Worm (Caenorhabditis elegans) whole organism, midembryonic: ENCODE results near the gene F55H2.8.

ENCODE experiments used
- T22C8.4 ChIP-seq: fragments of 200-800 bp; sonication (Bioruptor generic); IDR thresholded peaks from 2 replicates; pipeline ENCODE4 v1.3.6; 2022; ENCODE audit warnings: missing genetic modification characterization, missing compliant biosample characterization
- cog-1 ChIP-seq: sonication (generic microtip); optimal IDR thresholded peaks from 2 replicates; lab custom pipeline; 2016; ENCODE audit warnings: missing genetic modification characterization, missing compliant biosample characterization
- flt-1 ChIP-seq: fragments of 200-800 bp; sonication (Bioruptor generic); IDR thresholded peaks from 2 replicates; pipeline ENCODE4 v1.3.6; 2022; ENCODE audit warnings: missing genetic modification characterization, missing compliant biosample characterization
- klf-2 ChIP-seq: fragments of 200-800 bp; sonication (Bioruptor generic); conservative IDR thresholded peaks from 2 replicates; pipeline ENCODE4 v1.3.6; 2022; ENCODE audit warnings: missing genetic modification reagents, missing genetic modification characterization, missing compliant biosample characterization
- med-1 ChIP-seq: sonication (generic microtip); optimal IDR thresholded peaks from 2 replicates; lab custom pipeline; 2017; ENCODE audit warnings: missing genetic modification characterization, mild to moderate bottlenecking, missing compliant biosample characterization, antibody characterized with exemption, missing genetic modification reagents; ENCODE audit not compliant: insufficient read depth
- ref-1 ChIP-seq: fragments of 200-800 bp; sonication (Bioruptor generic); conservative IDR thresholded peaks from 2 replicates; pipeline ENCODE4 v1.3.6; 2022; ENCODE audit warnings: missing genetic modification reagents, missing genetic modification characterization, missing compliant biosample characterization
- tab-1 ChIP-seq: fragments of 200-800 bp; sonication (Bioruptor generic); IDR thresholded peaks from 2 replicates; pipeline ENCODE4 v1.3.6; 2022; ENCODE audit warnings: missing genetic modification characterization, missing compliant biosample characterization
- ztf-23 ChIP-seq: fragments of 200-800 bp; sonication (Bioruptor generic); IDR thresholded peaks from 2 replicates; pipeline ENCODE4 v1.3.6; 2022; ENCODE audit warnings: missing genetic modification reagents, missing genetic modification characterization, missing compliant biosample characterization
- ztf-29 ChIP-seq: fragments of 200-800 bp; sonication (Bioruptor generic); IDR thresholded peaks from 2 replicates; pipeline ENCODE4 v1.3.6; 2022; ENCODE audit warnings: missing genetic modification reagents, missing genetic modification characterization, missing compliant biosample characterization

F55H2.8 gene

ce11 chrIII:9513569-9513968 is at the start of gene F55H2.8:
Gene F55H2.8 (plus strand): TSS chrIII:9513869.
- TF ChIP-seq ref-1 (GFP tag; lab: Robert Waterston, UW) (no peak), flt-1 (GFP tag; lab: Robert Waterston, UW) (no peak), tab-1 (GFP tag; lab: Robert Waterston, UW) (no peak), med-1 (GFP tag; lab: Kevin White, UChicago) (no peak), cog-1 (tag; lab: Kevin White, UChicago) (no peak), ztf-23 (no peak), ztf-29 (GFP tag; lab: Robert Waterston, UW) (no peak), klf-2 (GFP tag; lab: Robert Waterston, UW) (no peak), T22C8.4 (GFP tag; lab: Robert Waterston, UW) (no peak)

DNA sequence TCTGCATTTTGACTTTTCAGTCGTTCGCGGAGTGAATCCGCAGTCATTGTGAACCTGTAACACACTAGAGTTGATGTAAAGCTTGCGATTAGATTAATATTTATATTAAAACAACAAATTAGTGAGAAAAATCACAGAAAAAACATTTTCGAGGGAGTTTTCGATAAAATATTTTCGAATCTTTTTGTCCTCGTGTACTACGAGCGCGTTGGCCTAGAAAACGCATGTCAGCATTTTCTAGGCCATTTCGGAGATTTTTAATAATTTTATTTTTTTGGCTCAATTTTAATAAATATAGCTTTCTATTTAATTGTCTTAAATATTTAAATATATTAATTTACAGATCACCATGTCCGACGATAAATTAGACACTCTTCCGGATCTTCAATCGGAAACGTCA is 48.2 kb upstream of the F55H2.8 start, which contains the start of gene B0464.9:
Gene B0464.9 (plus strand): TSS at position 344 of the 400 bp plus-strand sequence.
- no peak for TF ChIP-seq klf-2 (GFP tag; lab: Robert Waterston, UW)
- peak; percentile 43; the same call in 1 of the 2 replicates for TF ChIP-seq ztf-23
- TF ChIP-seq T22C8.4 (GFP tag; lab: Robert Waterston, UW): peak; percentile 6; the same call in 1 of the 2 replicates

DNA sequence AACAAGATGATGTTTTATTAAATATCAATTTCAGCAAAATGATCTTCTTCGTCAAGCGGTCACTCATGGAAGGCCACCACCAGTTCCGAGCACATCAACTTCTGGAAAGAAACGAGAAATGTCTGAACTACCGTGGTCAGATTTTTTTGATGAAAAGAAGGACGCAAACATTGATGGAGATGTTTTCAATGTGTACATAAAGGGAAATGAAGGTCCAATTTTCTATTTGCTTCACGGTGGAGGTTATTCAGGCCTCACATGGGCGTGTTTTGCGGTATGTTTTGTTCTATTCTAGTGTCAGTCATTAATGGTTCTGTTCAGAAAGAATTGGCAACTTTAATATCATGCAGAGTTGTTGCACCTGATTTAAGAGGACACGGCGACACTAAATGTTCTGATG is 47.8 kb upstream of the F55H2.8 start, which contains the start of gene B0464.6:
Gene B0464.6 (minus strand): TSS at position 101 of the 400 bp plus-strand sequence.
- TF ChIP-seq cog-1 (tag; lab: Kevin White, UChicago): no peak
- TF ChIP-seq klf-2 (GFP tag; lab: Robert Waterston, UW): no peak
- no peak for TF ChIP-seq ztf-29 (GFP tag; lab: Robert Waterston, UW)
- TF ChIP-seq T22C8.4 (GFP tag; lab: Robert Waterston, UW): no peak
- no peak for TF ChIP-seq ztf-23
- no peak for TF ChIP-seq flt-1 (GFP tag; lab: Robert Waterston, UW)
- TF ChIP-seq ref-1 (GFP tag; lab: Robert Waterston, UW): no peak
- no peak for TF ChIP-seq med-1 (GFP tag; lab: Kevin White, UChicago)
- TF ChIP-seq tab-1 (GFP tag; lab: Robert Waterston, UW): no peak

DNA sequence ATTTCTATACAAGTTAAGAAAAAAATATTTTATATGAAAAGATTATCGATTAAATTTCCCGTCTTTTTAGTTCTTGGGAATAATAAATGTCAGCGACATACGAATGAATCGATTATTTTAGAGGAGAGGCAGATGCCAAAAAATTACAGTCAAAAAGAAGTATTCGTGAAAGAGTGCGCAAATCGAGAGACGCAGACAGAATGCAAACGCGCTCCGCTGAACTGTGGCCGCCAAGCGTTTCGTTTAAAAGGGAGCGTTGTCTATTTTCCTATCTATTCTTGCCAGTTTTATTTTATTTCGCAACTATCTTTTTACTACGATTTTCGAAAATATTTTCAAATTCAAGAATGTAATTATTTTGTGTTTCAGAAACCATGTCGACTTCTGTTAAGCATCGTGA is 46.6 kb upstream of the F55H2.8 start, which contains the start of gene baf-1:
Gene baf-1 (plus strand): TSS at position 370 of the 400 bp plus-strand sequence.
- TF ChIP-seq T22C8.4 (GFP tag; lab: Robert Waterston, UW) (peak; percentile 34; the same call in 1 of the 2 replicates), ztf-23 (no peak)

ce11 chrIII:9467857-9468256 is 45.8 kb upstream of the F55H2.8 start, which contains the start of gene tag-342:
Gene tag-342 (plus strand): TSS chrIII:9468157.
- TF ChIP-seq cog-1 (tag; lab: Kevin White, UChicago) (no peak), klf-2 (GFP tag; lab: Robert Waterston, UW) (no peak), ztf-23 (no peak), T22C8.4 (GFP tag; lab: Robert Waterston, UW) (no peak), ref-1 (GFP tag; lab: Robert Waterston, UW) (no peak), med-1 (GFP tag; lab: Kevin White, UChicago) (no peak), tab-1 (GFP tag; lab: Robert Waterston, UW) (no peak), ztf-29 (GFP tag; lab: Robert Waterston, UW) (no peak)

DNA sequence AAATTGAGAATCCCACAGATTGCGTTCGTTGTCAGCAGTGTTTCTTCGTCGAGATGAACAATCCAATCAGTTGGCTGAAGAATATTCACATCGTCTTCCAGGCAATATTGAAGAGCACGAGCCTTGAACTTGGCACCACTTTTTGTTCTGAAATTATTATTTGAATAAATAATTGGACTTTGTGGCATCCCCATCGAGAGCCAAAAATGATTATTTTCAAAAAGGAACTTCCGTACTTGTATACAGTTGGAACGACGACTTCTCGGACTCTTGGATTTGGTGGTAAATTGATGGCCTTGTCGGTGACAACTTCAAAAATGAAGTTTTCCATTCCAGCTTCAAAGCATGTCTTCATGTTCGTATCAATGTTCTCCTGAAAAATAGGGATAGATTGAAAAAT is 41.7 kb upstream of the F55H2.8 start:
- no peak for TF ChIP-seq ref-1 (GFP tag; lab: Robert Waterston, UW)
- TF ChIP-seq tab-1 (GFP tag; lab: Robert Waterston, UW): no peak
- no peak for TF ChIP-seq ztf-29 (GFP tag; lab: Robert Waterston, UW)
- TF ChIP-seq T22C8.4 (GFP tag; lab: Robert Waterston, UW): no peak
- no peak for TF ChIP-seq cog-1 (tag; lab: Kevin White, UChicago)
- TF ChIP-seq med-1 (GFP tag; lab: Kevin White, UChicago): no peak

ce11 chrIII:9472464-9472863 is 41.2 kb upstream of the F55H2.8 start:
- TF ChIP-seq tab-1 (GFP tag; lab: Robert Waterston, UW): no peak
- TF ChIP-seq klf-2 (GFP tag; lab: Robert Waterston, UW): no peak
- TF ChIP-seq T22C8.4 (GFP tag; lab: Robert Waterston, UW): no peak
- no peak for TF ChIP-seq cog-1 (tag; lab: Kevin White, UChicago)
- TF ChIP-seq ztf-29 (GFP tag; lab: Robert Waterston, UW): no peak
- no peak for TF ChIP-seq ref-1 (GFP tag; lab: Robert Waterston, UW)
- no peak for TF ChIP-seq ztf-23
- no peak for TF ChIP-seq flt-1 (GFP tag; lab: Robert Waterston, UW)
- TF ChIP-seq med-1 (GFP tag; lab: Kevin White, UChicago): no peak

DNA sequence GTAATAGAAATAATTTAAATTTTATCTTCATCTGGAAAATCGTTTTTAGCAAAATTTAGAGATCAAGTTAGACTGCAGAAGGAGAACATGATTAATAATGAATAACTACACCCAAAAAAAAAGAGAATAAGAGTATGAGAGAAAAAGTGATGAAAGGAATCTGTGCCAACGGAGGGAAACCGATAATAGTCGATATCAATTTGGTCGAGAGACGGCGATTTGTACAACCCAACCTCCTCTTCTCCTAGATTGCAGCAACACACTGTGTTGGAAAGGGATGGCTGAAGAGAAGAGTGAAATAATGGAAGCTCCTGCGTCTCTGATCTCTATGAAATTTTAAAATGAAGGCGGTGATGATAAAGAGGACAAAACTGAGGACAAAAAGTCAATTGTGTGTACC is 39.2 kb upstream of the F55H2.8 start:
- TF ChIP-seq med-1 (GFP tag; lab: Kevin White, UChicago): no peak

ce11 chrIII:9476564-9476963 is 37.1 kb upstream of the F55H2.8 start:
- TF ChIP-seq med-1 (GFP tag; lab: Kevin White, UChicago) (no peak), klf-2 (GFP tag; lab: Robert Waterston, UW) (no peak), T22C8.4 (GFP tag; lab: Robert Waterston, UW) (no peak), ztf-23 (no peak), ztf-29 (GFP tag; lab: Robert Waterston, UW) (no peak), cog-1 (tag; lab: Kevin White, UChicago) (no peak), ref-1 (GFP tag; lab: Robert Waterston, UW) (no peak), tab-1 (GFP tag; lab: Robert Waterston, UW) (no peak), flt-1 (GFP tag; lab: Robert Waterston, UW) (no peak)

- no peak for TF ChIP-seq flt-1 (GFP tag; lab: Robert Waterston, UW)
- no peak for TF ChIP-seq ztf-29 (GFP tag; lab: Robert Waterston, UW)
- no peak for TF ChIP-seq klf-2 (GFP tag; lab: Robert Waterston, UW)
- TF ChIP-seq T22C8.4 (GFP tag; lab: Robert Waterston, UW): no peak
- no peak for TF ChIP-seq med-1 (GFP tag; lab: Kevin White, UChicago)
- no peak for TF ChIP-seq cog-1 (tag; lab: Kevin White, UChicago)
- TF ChIP-seq ztf-23: no peak
- TF ChIP-seq tab-1 (GFP tag; lab: Robert Waterston, UW): no peak
- TF ChIP-seq ref-1 (GFP tag; lab: Robert Waterston, UW): no peak
Observed at ce11 chrIII:9482423-9482993, 31.2 kb upstream of the F55H2.8 start.
